Worm (Caenorhabditis elegans): ENCODE measurements around the gene srv-8.
"Not testable (repeated sequence)": the region's sequence is repeated elsewhere in the genome, so short reads cannot be mapped to it uniquely, and the experiment has no call there.

DNA sequence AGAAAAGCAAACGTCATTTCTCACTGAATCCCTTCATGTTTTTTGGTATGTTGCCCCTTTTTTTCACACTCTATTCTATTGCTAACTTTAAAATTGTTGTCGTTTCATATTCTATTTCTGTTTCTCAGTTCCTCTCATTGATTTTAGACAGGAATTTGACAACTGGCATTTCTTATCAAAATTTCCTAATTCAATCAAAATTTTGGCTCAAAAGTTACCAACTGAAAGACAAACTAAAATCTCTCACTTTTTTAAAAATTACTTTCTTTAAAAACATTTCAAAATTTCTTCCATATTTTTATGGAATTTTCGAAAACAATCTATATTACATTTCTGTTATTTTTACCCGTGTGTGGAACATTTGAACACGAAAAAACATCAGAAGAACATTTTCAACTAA lies 23.0 kb upstream of the srv-8 start, which contains the start of gene Y2H9A.6:
- TF ChIP-seq ceh-40 (GFP tag; IDR thresholded peaks at IDR 0.05); rpc-1 (optimal IDR thresholded peaks at IDR 0.05); rpc-1 (tag; optimal IDR thresholded peaks at IDR 0.05); madf-6 (GFP tag; IDR thresholded peaks at IDR 0.05); nfyb-1 (GFP tag; IDR thresholded peaks at IDR 0.05); F10E7.11 (tag; optimal IDR thresholded peaks at IDR 0.05); attf-6 (GFP tag; IDR thresholded peaks at IDR 0.05); snpc-1.3 (tag; optimal IDR thresholded peaks at IDR 0.05; ENCODE audit: insufficient read depth); rcor-1 (GFP tag; IDR thresholded peaks at IDR 0.05); F22D6.2 (tag; optimal IDR thresholded peaks at IDR 0.05); sptf-2 (GFP tag; optimal IDR thresholded peaks at IDR 0.05); snpc-3.4 (tag; optimal IDR thresholded peaks at IDR 0.05); tbx-9 (tag; optimal IDR thresholded peaks at IDR 0.05; ENCODE audit: borderline replicate concordance): not testable (repeated sequence)
